Worm (Caenorhabditis elegans) whole organism, L1 larva: ENCODE data around the gene fbxa-12.
A peak's percentile ranks its signal among the peaks of the same experiment; 100 is the strongest.

Experiments
- dpl-1 ChIP-seq, 3 experiments: fragments of 150-350 bp in 2 of 3; sonication (generic microtip) in 1 of 3; optimal IDR thresholded peaks; 2 replicates each; lab custom pipeline; 2014 to 2017; ENCODE audit warnings: missing biosample characterization in 3 of 3, missing genetic modification characterization in 3 of 3, missing genetic modification reagents in 3 of 3
- efl-1 ChIP-seq, 4 experiments: fragments of 150-350 bp; optimal IDR thresholded peaks in 3 of 4; peaks in 1 of 4; 1 replicate in 1 of 4; 2 replicates in 3 of 4; lab custom pipeline; 2014; ENCODE audit warnings: missing biosample characterization in 2 of 4, missing genetic modification characterization in 2 of 4, missing genetic modification reagents in 2 of 4

Gene fbxa-12

DNA sequence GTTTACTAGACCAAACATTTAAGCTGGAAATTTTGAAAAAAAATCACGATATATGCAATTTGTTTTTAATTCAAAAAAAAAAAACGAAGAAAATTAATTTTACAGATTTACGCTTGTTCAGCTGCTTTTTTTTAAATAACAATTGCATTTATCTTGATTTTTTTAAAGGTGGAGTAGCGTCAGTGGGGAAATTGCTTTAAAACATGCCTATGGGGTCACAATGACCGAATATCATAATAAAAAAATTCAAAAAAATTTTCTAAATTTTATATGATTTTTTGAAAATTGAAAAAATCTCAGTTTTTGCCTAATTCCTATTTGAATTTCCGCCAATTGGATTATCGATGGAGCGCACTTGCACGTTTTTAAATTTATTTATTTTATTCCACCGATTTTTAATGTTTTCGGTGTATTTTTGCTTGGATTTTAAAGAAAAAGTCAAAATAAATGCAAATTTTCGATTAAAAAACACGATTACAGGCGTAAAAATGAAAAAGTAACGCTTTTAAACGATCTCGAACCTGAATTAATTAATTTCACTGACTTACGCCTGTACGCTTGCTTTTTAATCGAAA is 51.6 kb downstream of the fbxa-12 start:
- peak in 1 of 2 experiments; percentile 50 for TF ChIP-seq efl-1 (optimal IDR thresholded peaks at IDR 0.05; lab: Kevin White, UChicago)
- TF ChIP-seq efl-1 (GFP tag; optimal IDR thresholded peaks at IDR 0.05 in 1 of 2; lab: Kevin White, UChicago) = peak; percentile 32 to 93
- TF ChIP-seq dpl-1 (GFP tag; optimal IDR thresholded peaks at IDR 0.05; lab: Kevin White, UChicago) = peak in 1 of 3 experiments; percentile 3
- TF ChIP-seq, all 84 proteins: peak for 2; not testable (repeated sequence) for 82
